Fruit fly (Drosophila melanogaster): ENCODE results near the gene wake.

The wake gene

DNA sequence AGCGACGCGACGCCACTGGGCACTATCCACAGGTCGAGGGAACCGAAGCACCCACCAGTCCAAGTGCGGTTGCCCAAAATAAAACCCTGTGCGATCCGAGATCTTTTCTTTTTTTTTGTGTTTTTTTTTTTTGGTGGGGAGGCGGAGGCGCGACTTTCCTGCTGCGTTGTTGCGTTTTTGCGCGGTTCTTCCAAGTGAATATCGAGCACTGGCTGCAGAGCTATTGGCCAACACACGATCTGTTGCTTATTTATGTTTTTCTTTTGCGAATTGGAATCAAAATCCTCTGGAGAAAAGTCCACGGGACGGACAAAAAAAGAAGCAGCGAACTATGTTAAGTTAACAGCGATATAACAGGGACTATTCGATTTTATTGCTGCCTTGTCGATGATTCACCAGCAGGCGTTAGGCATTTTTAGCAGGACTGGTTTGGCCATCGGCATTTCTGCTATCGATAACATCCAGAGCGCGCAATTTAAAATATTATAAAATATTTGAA, 81.2 kb downstream of the wake start, which contains the start of gene wge (continued):
- TF ChIP-seq pfk (GFP tag; optimal IDR thresholded peaks at IDR 0.05): no peak
- TF ChIP-seq CG34224 (GFP tag; IDR thresholded peaks at IDR 0.05; ENCODE audit: partially characterized antibody): peak; percentile 71
- peak; percentile 58; the same call in 1 of the 3 replicates for TF ChIP-seq Opbp (GFP tag; IDR thresholded peaks at IDR 0.05; ENCODE audit: partially characterized antibody)
- peak; percentile 62 for TF ChIP-seq YL-1 (GFP tag; optimal IDR thresholded peaks at IDR 0.05)
- no peak for TF ChIP-seq kni (GFP tag; optimal IDR thresholded peaks at IDR 0.05)
- peak; percentile 29 for TF ChIP-seq Med (GFP tag)
- no peak for TF ChIP-seq pan (optimal IDR thresholded peaks at IDR 0.05)
- TF ChIP-seq pan (GFP tag; optimal IDR thresholded peaks at IDR 0.05 in 1 of 2, IDR thresholded peaks at IDR 0.05 in 1 of 2): no peak
- no peak for TF ChIP-seq Nf-YA (GFP tag; IDR thresholded peaks at IDR 0.05)
- TF ChIP-seq CG11723 (GFP tag; optimal IDR thresholded peaks at IDR 0.05): no peak
- peak; percentile 84 for TF ChIP-seq ato (GFP tag; IDR thresholded peaks at IDR 0.05; ENCODE audit: partially characterized antibody)
- no peak for TF ChIP-seq exex (tag; optimal IDR thresholded peaks at IDR 0.05)
- no peak for TF ChIP-seq CG17361 (GFP tag; IDR thresholded peaks at IDR 0.05)
- TF ChIP-seq CG18011 (GFP tag; optimal IDR thresholded peaks at IDR 0.05): no peak
- peak; percentile 38 for TF ChIP-seq CG15514 (GFP tag; optimal IDR thresholded peaks at IDR 0.05)
- no peak for TF ChIP-seq CG15073 (GFP tag; optimal IDR thresholded peaks at IDR 0.05)
- no peak for TF ChIP-seq CG2889 (GFP tag; IDR thresholded peaks at IDR 0.05)
- TF ChIP-seq tna (GFP tag; IDR thresholded peaks at IDR 0.05; ENCODE audit: partially characterized antibody): peak; percentile 58; the same call in 1 of the 2 replicates
- no peak for TF ChIP-seq NFAT (GFP tag; IDR thresholded peaks at IDR 0.05)
- no peak for TF ChIP-seq esg (GFP tag; conservative IDR thresholded peaks at IDR 0.05)
- peak; percentile 25 for TF ChIP-seq CG17829 (tag; optimal IDR thresholded peaks at IDR 0.05)
- no peak for TF ChIP-seq lmd (GFP tag; IDR thresholded peaks at IDR 0.05)
- TF ChIP-seq CG42726 (GFP tag; IDR thresholded peaks at IDR 0.05; ENCODE audit: partially characterized antibody): no peak; the same call in 1 of the 2 replicates
- no peak for TF ChIP-seq Oaz (GFP tag; IDR thresholded peaks at IDR 0.05)
- no peak for TF ChIP-seq Sry-β (GFP tag; optimal IDR thresholded peaks at IDR 0.05)
- no peak for TF ChIP-seq CG11093 (GFP tag; IDR thresholded peaks at IDR 0.05)
- TF ChIP-seq CG1603 (tag; optimal IDR thresholded peaks at IDR 0.05): peak; percentile 34
- no peak for TF ChIP-seq Rx (GFP tag; IDR thresholded peaks at IDR 0.05)
- TF ChIP-seq sug (tag; optimal IDR thresholded peaks at IDR 0.05): peak; percentile 5
- TF ChIP-seq toy (GFP tag; IDR thresholded peaks at IDR 0.05): no peak
- TF ChIP-seq CG17912 (GFP tag; optimal IDR thresholded peaks at IDR 0.05): no peak
- TF ChIP-seq BEAF-32 (GFP tag; optimal IDR thresholded peaks at IDR 0.05): peak; percentile 68
- no peak for TF ChIP-seq C15 (GFP tag; IDR thresholded peaks at IDR 0.05)
- peak; percentile 51 for TF ChIP-seq trem (tag; optimal IDR thresholded peaks at IDR 0.05)
- TF ChIP-seq ara (GFP tag; IDR thresholded peaks at IDR 0.05): no peak
- no peak for TF ChIP-seq CG13624 (GFP tag; optimal IDR thresholded peaks at IDR 0.05)
- no peak for TF ChIP-seq CG4820 (GFP tag; optimal IDR thresholded peaks at IDR 0.05)
- no peak for TF ChIP-seq Max (GFP tag; optimal IDR thresholded peaks at IDR 0.05)
- TF ChIP-seq B-H2 (GFP tag; optimal IDR thresholded peaks at IDR 0.05): no peak
- no peak for TF ChIP-seq Sox102F (GFP tag; optimal IDR thresholded peaks at IDR 0.05)
- TF ChIP-seq unpg (GFP tag; optimal IDR thresholded peaks at IDR 0.05): no peak
- TF ChIP-seq CG12942 (GFP tag; optimal IDR thresholded peaks at IDR 0.05): no peak
- TF ChIP-seq HLH4C (GFP tag; IDR thresholded peaks at IDR 0.05; ENCODE audit: partially characterized antibody): peak; percentile 63; the same call in 2 of the 3 replicates
- TF ChIP-seq MESR4 (GFP tag; optimal IDR thresholded peaks at IDR 0.05): peak; percentile 74
- no peak for TF ChIP-seq Kr (GFP tag; optimal IDR thresholded peaks at IDR 0.05)
- peak; percentile 65 for TF ChIP-seq amos (GFP tag; IDR thresholded peaks at IDR 0.05; ENCODE audit: partially characterized antibody)
- TF ChIP-seq peb (GFP tag; IDR thresholded peaks at IDR 0.05): no peak
- TF ChIP-seq CG5245 (GFP tag; optimal IDR thresholded peaks at IDR 0.05): no peak
- TF ChIP-seq HLHmδ (GFP tag; optimal IDR thresholded peaks at IDR 0.05): no peak
- TF ChIP-seq CG4617 (GFP tag; optimal IDR thresholded peaks at IDR 0.05; ENCODE audit: borderline replicate concordance): peak; percentile 88
